Worm (Caenorhabditis elegans) whole organism, L4 larva: ENCODE measurements around the gene melo-1.

ENCODE experiments used
- T26A8.4 ChIP-seq: fragments of 200-800 bp; sonication (Bioruptor generic); IDR thresholded peaks from 2 replicates; pipeline ENCODE4 v1.3.6; 2022; ENCODE audit warnings: missing genetic modification characterization, missing compliant biosample characterization
- ceh-82 ChIP-seq: sonication (generic microtip); optimal IDR thresholded peaks from 2 replicates; lab custom pipeline; 2017; ENCODE audit warnings: missing biosample characterization, missing genetic modification characterization
- daf-12 ChIP-seq: fragments of 150-350 bp; optimal IDR thresholded peaks from 2 replicates; lab custom pipeline; 2014; ENCODE audit warnings: missing biosample characterization, missing genetic modification reagents, missing genetic modification characterization
- fkh-10 ChIP-seq: fragments of 150-350 bp; optimal IDR thresholded peaks from 2 replicates; lab custom pipeline; 2014; ENCODE audit warnings: missing biosample characterization, missing genetic modification reagents, missing genetic modification characterization
- lin-13 ChIP-seq: fragments of 150-350 bp; optimal IDR thresholded peaks from 2 replicates; lab custom pipeline; 2014; ENCODE audit warnings: missing biosample characterization, missing genetic modification reagents, missing genetic modification characterization
- lin-39 ChIP-seq: fragments of 150-350 bp; optimal IDR thresholded peaks from 2 replicates; lab custom pipeline; 2014; ENCODE audit warnings: missing biosample characterization, missing genetic modification reagents, missing genetic modification characterization
- nhr-11 ChIP-seq: fragments of 150-350 bp; optimal IDR thresholded peaks from 2 replicates; lab custom pipeline; 2014; ENCODE audit warnings: missing biosample characterization, missing genetic modification characterization
- zfp-2 ChIP-seq: sonication (generic microtip); optimal IDR thresholded peaks from 2 replicates; lab custom pipeline; 2016; ENCODE audit warnings: mild to moderate bottlenecking, missing genetic modification characterization, missing compliant biosample characterization

DNA sequence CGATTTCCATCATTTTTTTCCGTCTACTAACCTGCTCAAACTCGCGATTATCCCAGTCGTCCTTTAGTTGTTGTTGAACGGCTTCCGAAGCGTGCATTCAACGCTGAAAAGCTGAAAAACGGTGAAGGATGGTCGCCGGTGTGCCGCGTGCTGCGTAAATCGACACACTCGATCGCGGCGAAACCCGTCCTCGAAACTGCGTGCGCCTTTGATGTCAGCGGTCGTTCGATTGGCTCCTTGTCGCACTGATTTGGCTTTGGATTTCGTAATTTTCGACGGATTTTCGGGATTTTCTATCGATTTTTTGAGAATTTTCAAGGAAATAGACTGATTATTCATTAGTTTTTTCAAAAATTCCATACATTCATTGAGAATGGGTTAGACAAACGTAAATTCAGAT lies 10.5 kb downstream of the melo-1 start, which contains the start of the genes Y57G11C.1147 and nuo-3:
- TF ChIP-seq daf-12 (tag; lab: Kevin White, UChicago) (no peak), nhr-11 (tag; lab: Kevin White, UChicago) (no peak), lin-39 (tag; lab: Kevin White, UChicago) (no peak), zfp-2 (tag; lab: Kevin White, UChicago) (no peak), fkh-10 (no peak), lin-13 (no peak), T26A8.4 (GFP tag; lab: Robert Waterston, UW) (no peak), ceh-82 (tag; lab: Kevin White, UChicago) (no peak)
